Fruit fly (Drosophila melanogaster) whole organism, embryonic: ENCODE results near the gene CG32379.

Experiments
- CG15514 ChIP-seq: fragments of 200-800 bp; sonication (Bioruptor generic); optimal IDR thresholded peaks from 3 replicates; lab custom pipeline; 2017; ENCODE audit warnings: missing biosample characterization, missing genetic modification characterization, mild to moderate bottlenecking, moderate library complexity, missing genetic modification reagents
- CG3163 ChIP-seq: fragments of 200-800 bp; sonication (Bioruptor generic); optimal IDR thresholded peaks from 3 replicates; lab custom pipeline; 2016; ENCODE audit warnings: missing biosample characterization, missing genetic modification characterization
- CG6272 ChIP-seq: fragments of 200-800 bp; sonication (Bioruptor generic); IDR thresholded peaks from 2 replicates; pipeline ENCODE4 v1.3.6; 2022; ENCODE audit warnings: missing biosample characterization, missing genetic modification characterization
- NfI ChIP-seq: fragments of 200-800 bp; sonication (Bioruptor generic); optimal IDR thresholded peaks from 3 replicates; lab custom pipeline; 2018; ENCODE audit warnings: missing biosample characterization, mild to moderate bottlenecking, missing genetic modification characterization, moderate library complexity
- Ravus ChIP-seq: fragments of 200-800 bp; sonication (Bioruptor generic); IDR thresholded peaks from 2 replicates; pipeline ENCODE4 v1.3.6; 2022; ENCODE audit warnings: missing biosample characterization, missing genetic modification characterization
- bigmax ChIP-seq: fragments of 200-800 bp; sonication (Bioruptor generic); optimal IDR thresholded peaks from 2 replicates; lab custom pipeline; 2018; ENCODE audit warnings: missing biosample characterization, mild to moderate bottlenecking, missing genetic modification characterization
- so ChIP-seq: fragments of 200-800 bp; sonication (Bioruptor generic); IDR thresholded peaks from 3 replicates; pipeline ENCODE4 v1.3.6; 2022; ENCODE audit warnings: missing biosample characterization, missing genetic modification characterization
- sug ChIP-seq: fragments of 200-800 bp; optimal IDR thresholded peaks from 2 replicates; lab custom pipeline; 2019; ENCODE audit warnings: missing biosample characterization, mild to moderate bottlenecking, missing genetic modification characterization, moderate library complexity

DNA sequence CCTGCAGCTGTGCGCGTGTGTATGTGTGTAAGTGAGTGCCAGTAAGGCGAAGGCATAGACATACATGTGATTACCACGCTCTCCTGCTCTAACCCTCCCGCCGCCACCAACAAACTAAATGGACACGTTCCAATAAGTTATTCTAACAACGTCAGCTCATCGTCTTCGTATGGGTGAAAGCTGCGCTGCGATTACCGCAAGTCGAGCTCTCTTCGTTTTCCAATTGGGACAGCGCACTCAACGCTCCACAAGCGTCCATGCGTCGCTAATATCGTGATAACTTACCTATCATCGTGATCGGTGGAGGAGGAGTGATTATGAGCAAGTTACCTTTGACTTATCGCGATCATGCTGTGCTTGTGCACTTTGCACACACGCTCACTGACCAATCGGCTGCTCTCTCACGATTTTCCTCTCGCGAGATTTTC lies 35.0 kb upstream of the CG32379 start:
- TF ChIP-seq CG6272 (GFP tag; lab: Robert Waterston, UW) (no peak), so (GFP tag; lab: Robert Waterston, UW) (no peak), sug (no peak), bigmax (GFP tag; lab: Kevin White, UChicago) (no peak), CG3163 (GFP tag; lab: Kevin White, UChicago) (no peak), CG15514 (GFP tag; lab: Kevin White, UChicago) (no peak), Ravus (no peak), NfI (GFP tag; lab: Kevin White, UChicago) (no peak)
